Fruit fly (Drosophila melanogaster): ENCODE data around the gene Coq4.

Coq4 gene

dm6 chr3L:17425132-17425713 lies 8.2 kb downstream of the Coq4 start, which contains the start of the genes Sec3 and COX7B (continued):
- TF ChIP-seq E2f1 (GFP tag; IDR thresholded peaks at IDR 0.05) (peak; percentile 34), Doc3 (GFP tag; IDR thresholded peaks at IDR 0.05; ENCODE audit: partially characterized antibody) (peak; percentile 96), psq (GFP tag; optimal IDR thresholded peaks at IDR 0.05) (no peak), hkb (optimal IDR thresholded peaks at IDR 0.05) (peak; percentile 32), hkb (GFP tag; IDR thresholded peaks at IDR 0.05) (no peak), B-H2 (GFP tag; optimal IDR thresholded peaks at IDR 0.05) (peak; percentile 82), CG13424 (tag; optimal IDR thresholded peaks at IDR 0.05) (peak; percentile 81), disco-r (GFP tag; optimal IDR thresholded peaks at IDR 0.05) (no peak), CG12219 (GFP tag; optimal IDR thresholded peaks at IDR 0.05) (peak; percentile 8), CG13296 (GFP tag; optimal IDR thresholded peaks at IDR 0.05) (peak; percentile 55), dysf (GFP tag; IDR thresholded peaks at IDR 0.05) (peak; percentile 52; the same call in 1 of the 3 replicates), Hr39 (optimal IDR thresholded peaks at IDR 0.05) (no peak), slou (GFP tag; optimal IDR thresholded peaks at IDR 0.05) (peak; percentile 37), CG1024 (GFP tag; IDR thresholded peaks at IDR 0.05) (no peak), Atf-2 (GFP tag; optimal IDR thresholded peaks at IDR 0.05) (no peak), CG9932 (GFP tag; IDR thresholded peaks at IDR 0.05) (peak; percentile 86), rib (GFP tag; IDR thresholded peaks at IDR 0.05) (0 out of 2 replicates have a peak, but pooled peaks have one; percentile 22), lov (optimal IDR thresholded peaks at IDR 0.05) (no peak), lov (GFP tag; IDR thresholded peaks at IDR 0.05) (no peak), Hr51 (GFP tag; optimal IDR thresholded peaks at IDR 0.05) (peak; percentile 64 to 73), ftz-f1 (GFP tag; optimal IDR thresholded peaks at IDR 0.05) (peak; percentile 72), eve (GFP tag; optimal IDR thresholded peaks at IDR 0.05) (no peak), CG7786 (GFP tag; optimal IDR thresholded peaks at IDR 0.05) (peak; percentile 17), scrt (GFP tag; optimal IDR thresholded peaks at IDR 0.05) (peak; percentile 63), trem (tag; optimal IDR thresholded peaks at IDR 0.05) (peak; percentile 89), ase (GFP tag; IDR thresholded peaks at IDR 0.05) (no peak), CG7357 (GFP tag; IDR thresholded peaks at IDR 0.05) (0 out of 3 replicates have a peak, but pooled peaks have one; percentile 34), bcd (GFP tag; optimal IDR thresholded peaks at IDR 0.05) (peak; percentile 45), Ada2b (GFP tag; IDR thresholded peaks at IDR 0.05) (no peak), Aef1 (GFP tag; IDR thresholded peaks at IDR 0.05) (peak; percentile 44; the same call in 2 of the 3 replicates), repo (GFP tag; optimal IDR thresholded peaks at IDR 0.05) (no peak), fd102C (GFP tag; optimal IDR thresholded peaks at IDR 0.05) (no peak), org-1 (GFP tag; optimal IDR thresholded peaks at IDR 0.05) (no peak), CG15601 (tag; optimal IDR thresholded peaks at IDR 0.05) (peak; percentile 68), MBD-R2 (GFP tag; IDR thresholded peaks at IDR 0.05) (peak; percentile 88), nerfin-2 (GFP tag; IDR thresholded peaks at IDR 0.05; ENCODE audit: partially characterized antibody) (peak; percentile 79), HmgD (GFP tag; optimal IDR thresholded peaks at IDR 0.05) (peak; percentile 5), btn (GFP tag; optimal IDR thresholded peaks at IDR 0.05) (peak; percentile 10), wek (GFP tag; optimal IDR thresholded peaks at IDR 0.05) (no peak), CoRest (tag; optimal IDR thresholded peaks at IDR 0.05) (peak; percentile 78), sd (tag; optimal IDR thresholded peaks at IDR 0.05) (peak; percentile 48), Ssrp (tag; optimal IDR thresholded peaks at IDR 0.05) (peak; percentile 51), Med (GFP tag) (peak; percentile 93), cwo (GFP tag; optimal IDR thresholded peaks at IDR 0.05) (peak; percentile 25), Ets65A (GFP tag) (peak; percentile 95), Bdp1 (GFP tag; optimal IDR thresholded peaks at IDR 0.05) (peak; percentile 46), CG4820 (GFP tag; optimal IDR thresholded peaks at IDR 0.05) (peak; percentile 55), CG34224 (GFP tag; IDR thresholded peaks at IDR 0.05; ENCODE audit: partially characterized antibody) (peak; percentile 93), D19A (tag; optimal IDR thresholded peaks at IDR 0.05) (peak; percentile 60), CG32532 (GFP tag; IDR thresholded peaks at IDR 0.05) (peak; percentile 71), croc (GFP tag; conservative IDR thresholded peaks at IDR 0.05) (no peak)
